Fruit fly (Drosophila melanogaster): ENCODE data around the gene Ppt1.

DNA sequence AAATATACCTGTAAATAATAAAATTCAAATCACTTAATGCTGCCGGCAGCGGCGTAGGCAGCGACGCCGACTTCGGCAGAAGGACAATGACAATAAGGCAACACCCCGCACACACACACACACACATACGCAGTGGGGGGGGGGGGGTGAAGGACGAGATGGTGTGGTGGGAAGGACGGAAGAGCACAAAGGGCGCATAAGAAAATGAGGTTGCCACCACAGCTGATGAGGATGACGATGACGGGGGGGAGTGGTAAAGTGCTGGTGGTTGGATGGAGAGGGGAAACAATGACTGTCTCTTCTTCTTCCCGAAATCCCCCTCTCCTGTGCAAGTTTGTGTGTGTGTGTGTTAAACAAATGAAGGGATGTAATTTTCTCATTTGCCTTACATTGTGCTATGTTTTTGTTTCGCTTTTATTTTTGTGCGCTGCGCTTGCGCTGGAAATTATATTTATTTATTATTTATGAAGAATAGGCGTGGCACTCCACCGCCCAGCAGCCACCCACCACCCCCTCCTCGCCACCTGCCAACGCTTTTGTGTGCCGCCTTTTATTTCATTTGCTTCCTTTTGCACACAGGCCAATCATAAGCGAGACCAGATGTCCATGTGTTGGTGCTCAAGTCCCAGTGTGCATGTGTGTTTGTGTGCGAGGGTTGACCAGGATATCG is 4.9 kb upstream of the Ppt1 start:
- TF ChIP-seq CG33017 (tag; optimal IDR thresholded peaks at IDR 0.05) (no peak), tj (GFP tag; optimal IDR thresholded peaks at IDR 0.05) (no peak), Crg-1 (GFP tag; optimal IDR thresholded peaks at IDR 0.05) (no peak), Clk (GFP tag; optimal IDR thresholded peaks at IDR 0.05) (no peak), ovo (GFP tag; optimal IDR thresholded peaks at IDR 0.05) (no peak), pad (GFP tag; optimal IDR thresholded peaks at IDR 0.05) (no peak), Mnt (GFP tag; optimal IDR thresholded peaks at IDR 0.05) (no peak), CG14711 (tag; optimal IDR thresholded peaks at IDR 0.05) (no peak)
